Worm (Caenorhabditis elegans): Measurements from ENCODE around the gene spch-1.

spch-1 gene

DNA sequence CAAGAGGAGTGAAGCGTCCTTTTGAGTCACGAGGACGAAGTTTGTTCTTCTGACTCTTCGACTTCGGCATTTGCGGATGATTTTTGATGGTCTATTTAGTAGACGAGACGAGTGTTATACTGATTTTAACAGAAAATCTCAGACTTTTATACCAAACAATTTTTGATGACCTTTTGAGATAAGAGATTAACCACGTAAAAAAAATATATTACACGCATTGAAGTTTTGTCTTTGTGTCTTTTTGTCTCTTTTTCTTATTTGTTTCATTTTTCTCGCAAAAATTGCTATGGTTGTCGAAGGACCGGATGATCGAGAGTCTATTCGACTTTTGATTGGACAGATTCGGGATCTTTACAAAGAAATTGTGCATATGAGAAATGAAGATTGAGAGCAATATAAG is at the start of gene spch-1:
spch-1 (minus strand) TSS at position 101 of the 400 bp plus-strand sequence.
- TF ChIP-seq sma-9 (GFP tag; optimal IDR thresholded peaks at IDR 0.05): no peak
- TF ChIP-seq sma-9 (tag; optimal IDR thresholded peaks at IDR 0.05): no peak
- no peak for TF ChIP-seq crh-2 (tag; optimal IDR thresholded peaks at IDR 0.05)
- TF ChIP-seq nhr-21 (tag; optimal IDR thresholded peaks at IDR 0.05): no peak
- no peak for TF ChIP-seq mab-5 (tag; optimal IDR thresholded peaks at IDR 0.05)
- no peak for TF ChIP-seq sma-3 (GFP tag; optimal IDR thresholded peaks at IDR 0.05)
- no peak for TF ChIP-seq ceh-82 (tag; optimal IDR thresholded peaks at IDR 0.05)
- no peak for TF ChIP-seq elt-3 (tag; optimal IDR thresholded peaks at IDR 0.05)

DNA sequence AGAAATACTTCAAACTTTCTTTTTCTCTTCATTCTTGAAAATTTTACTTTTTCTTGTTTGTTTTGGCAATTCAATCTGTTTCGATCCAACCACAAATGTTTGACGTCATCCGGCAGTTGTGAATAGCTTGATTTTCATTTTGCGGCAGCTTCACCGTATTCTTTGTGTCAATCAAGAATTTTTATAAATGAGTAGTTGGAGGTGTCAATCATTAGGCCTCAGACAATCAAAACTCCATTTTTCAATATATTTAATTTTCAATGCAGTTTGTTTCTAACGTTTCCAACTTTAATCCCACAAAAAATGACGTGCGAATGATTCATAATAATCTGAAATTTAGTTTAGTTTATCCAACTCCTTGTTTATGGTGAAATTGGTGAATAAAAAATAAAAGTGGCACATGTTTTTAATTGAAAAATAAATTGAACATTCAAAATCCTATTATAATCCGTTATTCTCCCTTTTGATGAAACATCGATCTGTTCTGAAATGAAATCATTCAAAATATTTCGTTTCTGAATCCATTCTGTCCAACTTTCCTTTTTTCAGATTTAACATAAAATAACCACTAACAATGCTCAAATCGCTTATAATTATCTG is 46.2 kb upstream of the spch-1 start, which contains the start of gene ttr-53:
ttr-53 (plus strand) TSS at position 550 of the 600 bp plus-strand sequence.
- TF ChIP-seq sma-3 (GFP tag; optimal IDR thresholded peaks at IDR 0.05): no peak
- TF ChIP-seq peb-1 (tag; optimal IDR thresholded peaks at IDR 0.05): no peak
- no peak for TF ChIP-seq fos-1 (tag; optimal IDR thresholded peaks at IDR 0.05)
- no peak for TF ChIP-seq nhr-11 (tag; optimal IDR thresholded peaks at IDR 0.05)
- TF ChIP-seq nhr-25 (tag; optimal IDR thresholded peaks at IDR 0.05): no peak
- TF ChIP-seq blmp-1 (tag; optimal IDR thresholded peaks at IDR 0.05; ENCODE audit: insufficient read depth): no peak
- TF ChIP-seq ztf-1 (GFP tag; conservative IDR thresholded peaks at IDR 0.05): no peak
- TF ChIP-seq elt-1 (tag; optimal IDR thresholded peaks at IDR 0.05): no peak
- no peak for TF ChIP-seq elt-3 (tag; optimal IDR thresholded peaks at IDR 0.05)
- TF ChIP-seq F13H6.1 (tag; optimal IDR thresholded peaks at IDR 0.05): no peak
- TF ChIP-seq nhr-129 (tag; optimal IDR thresholded peaks at IDR 0.05): no peak
- TF ChIP-seq mbf-1 (tag; optimal IDR thresholded peaks at IDR 0.05): no peak
- TF ChIP-seq alr-1 (tag; optimal IDR thresholded peaks at IDR 0.05): no peak
- TF ChIP-seq unc-55 (GFP tag; optimal IDR thresholded peaks at IDR 0.05): no peak

DNA sequence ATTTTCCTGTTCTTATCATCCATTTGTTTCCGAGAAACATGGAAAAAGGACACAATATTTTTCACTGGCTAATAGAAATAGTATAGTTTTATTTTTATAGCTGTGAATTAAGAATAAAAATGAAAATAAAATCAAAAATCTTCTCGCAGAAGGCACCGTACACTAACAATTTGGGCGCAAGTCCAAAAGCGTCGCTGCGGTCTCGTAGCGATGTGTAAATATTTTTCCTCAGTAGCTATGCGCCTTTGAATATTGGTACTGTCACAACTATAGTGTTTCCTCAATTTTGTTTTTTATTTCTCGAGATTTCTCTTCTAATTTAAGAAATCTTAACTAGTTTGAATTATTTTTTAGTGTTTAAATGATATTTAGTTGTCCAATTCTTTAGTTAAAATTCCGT is 45.7 kb upstream of the spch-1 start:
- TF ChIP-seq nhr-12 (tag; optimal IDR thresholded peaks at IDR 0.05) (no peak), lin-11 (tag; optimal IDR thresholded peaks at IDR 0.05) (no peak), sma-3 (GFP tag; optimal IDR thresholded peaks at IDR 0.05) (no peak), mbf-1 (tag; optimal IDR thresholded peaks at IDR 0.05) (no peak), ztf-1 (GFP tag; conservative IDR thresholded peaks at IDR 0.05) (no peak), elt-1 (tag; optimal IDR thresholded peaks at IDR 0.05) (no peak)

DNA sequence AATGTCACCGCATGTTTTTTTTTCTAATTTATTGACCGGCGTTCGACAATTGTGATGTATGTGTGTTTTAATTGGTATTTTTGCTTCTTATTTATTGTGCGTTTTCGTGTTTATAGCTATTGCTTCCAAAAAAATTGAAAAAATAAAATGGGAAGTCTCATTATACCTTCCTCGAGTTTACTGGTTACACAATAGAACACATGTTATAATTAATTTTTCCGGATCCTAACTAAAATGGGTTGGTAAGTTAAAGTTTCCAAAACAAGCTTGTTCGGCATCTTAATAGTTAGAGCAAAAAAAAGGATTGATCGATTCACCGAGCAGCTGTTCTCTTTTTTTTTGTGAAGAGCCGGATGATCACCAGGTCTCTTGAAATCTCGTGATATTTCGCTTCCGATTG is 44.1 kb upstream of the spch-1 start, which contains the start of gene ttr-54:
ttr-54 (plus strand) TSS at position 301 of the 400 bp plus-strand sequence.
- no peak for TF ChIP-seq lsy-2 (tag; optimal IDR thresholded peaks at IDR 0.05)
- no peak for TF ChIP-seq blmp-1 (tag; optimal IDR thresholded peaks at IDR 0.05; ENCODE audit: insufficient read depth)
- TF ChIP-seq R02D3.7 (tag; optimal IDR thresholded peaks at IDR 0.05): no peak
- no peak for TF ChIP-seq mab-5 (tag; optimal IDR thresholded peaks at IDR 0.05)
- no peak for TF ChIP-seq ceh-16 (tag; optimal IDR thresholded peaks at IDR 0.05)
- no peak for TF ChIP-seq peb-1 (tag; optimal IDR thresholded peaks at IDR 0.05)
- no peak for TF ChIP-seq nhr-11 (tag; optimal IDR thresholded peaks at IDR 0.05)
- TF ChIP-seq dmd-4 (tag; optimal IDR thresholded peaks at IDR 0.05): no peak
- TF ChIP-seq unc-55 (GFP tag; optimal IDR thresholded peaks at IDR 0.05): no peak
- TF ChIP-seq ztf-11 (tag; optimal IDR thresholded peaks at IDR 0.05): no peak
- no peak for TF ChIP-seq nhr-10 (tag; optimal IDR thresholded peaks at IDR 0.05)
- TF ChIP-seq ama-1 (optimal IDR thresholded peaks at IDR 0.05): no peak
- no peak for TF ChIP-seq nhr-129 (tag; optimal IDR thresholded peaks at IDR 0.05)
- TF ChIP-seq egl-27 (tag; optimal IDR thresholded peaks at IDR 0.05): no peak
- no peak for TF ChIP-seq gmeb-1 (tag; optimal IDR thresholded peaks at IDR 0.05)

DNA sequence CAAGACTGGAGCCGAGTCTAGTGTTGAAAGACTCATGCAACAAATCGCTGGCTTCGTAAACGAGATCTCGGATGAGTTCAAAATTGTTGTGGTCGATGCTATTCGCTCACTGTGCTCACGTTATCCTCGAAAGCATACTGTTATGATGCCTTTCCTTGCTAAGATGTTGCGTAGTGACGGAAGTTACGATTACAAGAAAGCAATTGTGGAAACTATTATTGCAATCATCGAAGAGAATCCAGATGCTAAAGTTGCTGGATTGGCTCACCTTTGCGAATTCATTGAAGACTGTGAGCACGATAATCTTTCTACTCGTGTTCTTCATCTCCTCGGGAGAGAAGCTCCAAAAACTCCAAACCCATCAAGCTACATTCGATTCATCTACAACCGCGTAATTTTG is 42.1 kb upstream of the spch-1 start:
- TF ChIP-seq alr-1 (tag; optimal IDR thresholded peaks at IDR 0.05) (no peak), nhr-23 (tag; optimal IDR thresholded peaks at IDR 0.05) (no peak), egl-27 (tag; optimal IDR thresholded peaks at IDR 0.05) (no peak), lsy-2 (tag; optimal IDR thresholded peaks at IDR 0.05) (no peak), sma-9 (GFP tag; optimal IDR thresholded peaks at IDR 0.05) (no peak), sma-9 (tag; optimal IDR thresholded peaks at IDR 0.05) (no peak), crh-2 (tag; optimal IDR thresholded peaks at IDR 0.05) (no peak), lin-39 (tag; optimal IDR thresholded peaks at IDR 0.05) (no peak), nhr-237 (tag; optimal IDR thresholded peaks at IDR 0.05) (no peak), blmp-1 (tag; optimal IDR thresholded peaks at IDR 0.05; ENCODE audit: insufficient read depth) (no peak), Y55F3AM.14 (GFP tag; optimal IDR thresholded peaks at IDR 0.05) (no peak), peb-1 (tag; optimal IDR thresholded peaks at IDR 0.05) (no peak), elt-3 (tag; optimal IDR thresholded peaks at IDR 0.05) (no peak), zag-1 (tag; optimal IDR thresholded peaks at IDR 0.05) (no peak), unc-62 (GFP tag; optimal IDR thresholded peaks at IDR 0.05) (no peak), nhr-77 (tag; optimal IDR thresholded peaks at IDR 0.05) (no peak), lin-11 (tag; optimal IDR thresholded peaks at IDR 0.05) (no peak), ztf-4 (tag; optimal IDR thresholded peaks at IDR 0.05) (no peak), ztf-11 (tag; optimal IDR thresholded peaks at IDR 0.05) (no peak)
